Fruit fly (Drosophila melanogaster): Measurements from ENCODE around the gene CG2113.

- TF ChIP-seq CG15336 (GFP tag; IDR thresholded peaks at IDR 0.05), result no peak
- TF ChIP-seq CG31627 (GFP tag; optimal IDR thresholded peaks at IDR 0.05), result no peak
- no peak for TF ChIP-seq salr (GFP tag; optimal IDR thresholded peaks at IDR 0.05)
- TF ChIP-seq Hr38 (GFP tag; optimal IDR thresholded peaks at IDR 0.05), result no peak
- no peak for TF ChIP-seq ss (GFP tag; optimal IDR thresholded peaks at IDR 0.05)
- no peak for TF ChIP-seq Gug (GFP tag; IDR thresholded peaks at IDR 0.05)
- TF ChIP-seq CG8632 (GFP tag; optimal IDR thresholded peaks at IDR 0.05), result no peak
- TF ChIP-seq eg (GFP tag; IDR thresholded peaks at IDR 0.05), result no peak
- no peak for TF ChIP-seq CG8319 (GFP tag; optimal IDR thresholded peaks at IDR 0.05)
- no peak for TF ChIP-seq OdsH (GFP tag; optimal IDR thresholded peaks at IDR 0.05)
Observed at dm6 chr3L:3017156-3017555, 22.2 kb downstream of the CG2113 start, which contains the start of gene CG32487.

Measured in whole organism, prepupa.